Worm (Caenorhabditis elegans): ENCODE data around the gene ell-1.

ce11 chrIV:4397586-4397985 is 3.4 kb downstream of the ell-1 start:
- TF ChIP-seq lin-35 (GFP tag; optimal IDR thresholded peaks at IDR 0.05) (no peak), cebp-1 (GFP tag; IDR thresholded peaks at IDR 0.05) (no peak), cebp-1 (tag; optimal IDR thresholded peaks at IDR 0.05) (no peak), hlh-26 (GFP tag; conservative IDR thresholded peaks at IDR 0.05) (no peak), efl-1 (GFP tag; optimal IDR thresholded peaks at IDR 0.05) (no peak), rcor-1 (GFP tag; IDR thresholded peaks at IDR 0.05) (no peak), Y67H2A.10 (GFP tag; conservative IDR thresholded peaks at IDR 0.05) (no peak), F10E7.11 (tag; optimal IDR thresholded peaks at IDR 0.05) (no peak), K11D2.4 (GFP tag; IDR thresholded peaks at IDR 0.05) (no peak), lsy-27 (tag; optimal IDR thresholded peaks at IDR 0.05; ENCODE audit: borderline replicate concordance, insufficient read depth) (no peak), D2030.7 (GFP tag; IDR thresholded peaks at IDR 0.05) (no peak), unc-62 (GFP tag; optimal IDR thresholded peaks at IDR 0.05) (no peak), ztf-26 (tag; optimal IDR thresholded peaks at IDR 0.05) (no peak), pha-4 (tag; optimal IDR thresholded peaks at IDR 0.05) (no peak)
